Worm (Caenorhabditis elegans) whole organism, L2 larva: ENCODE measurements around the gene wdr-5.2.

Experiments
- R02D3.7 ChIP-seq: fragments of 150-350 bp; optimal IDR thresholded peaks from 2 replicates; lab custom pipeline; 2014; ENCODE audit warnings: missing biosample characterization, missing genetic modification characterization
- ama-1 ChIP-seq: fragments of 150-350 bp; optimal IDR thresholded peaks from 2 replicates; lab custom pipeline; 2018; ENCODE audit warnings: inconsistent platforms
- unc-62 ChIP-seq: fragments of 150-350 bp; optimal IDR thresholded peaks from 2 replicates; lab custom pipeline; 2014; ENCODE audit warnings: missing biosample characterization, missing genetic modification reagents, missing genetic modification characterization

- TF ChIP-seq unc-62 (no peak), ama-1 (lab: Kevin White, UChicago) (no peak), R02D3.7 (tag; lab: Kevin White, UChicago) (no peak)
Observed at ce11 chrX:14395267-14395666, 45.3 kb downstream of the wdr-5.2 start, which contains the start of gene Y60A9.1.
